Worm (Caenorhabditis elegans): Measurements from ENCODE around the gene plrg-1.

plrg-1 gene

DNA sequence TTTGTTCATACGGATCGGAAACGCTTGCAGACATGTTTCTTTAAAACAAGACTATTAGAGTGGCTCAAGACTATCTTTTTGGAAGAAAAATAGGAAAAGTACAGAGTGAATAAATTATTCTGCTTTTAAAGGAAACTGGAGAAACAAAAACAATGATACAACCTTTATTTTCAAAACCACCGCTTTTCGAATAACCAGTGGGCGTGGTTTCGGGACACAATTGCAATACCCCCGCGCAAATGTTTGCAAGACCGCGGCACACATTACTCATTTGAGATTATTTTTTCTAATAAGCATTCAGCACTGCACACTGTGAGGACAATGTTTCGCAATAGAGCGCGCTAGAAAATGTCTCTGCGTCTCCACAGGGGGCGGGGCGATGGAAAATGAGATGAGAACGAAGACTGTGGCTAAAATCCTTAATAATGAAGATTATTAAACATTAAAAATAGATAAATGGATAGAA lies at the start of gene plrg-1 (continued):
- TF ChIP-seq ceh-40 (GFP tag; IDR thresholded peaks at IDR 0.05): 0 out of 2 replicates have a peak, but pooled peaks have one; percentile 34
- TF ChIP-seq ZK185.1 (tag; optimal IDR thresholded peaks at IDR 0.05; ENCODE audit: poor library complexity, severe bottlenecking): peak; percentile 91
- peak; percentile 51 for TF ChIP-seq gei-17 (GFP tag; optimal IDR thresholded peaks at IDR 0.05)
- peak; percentile 31; the same call in 1 of the 2 replicates for TF ChIP-seq Y67H2A.10 (GFP tag; conservative IDR thresholded peaks at IDR 0.05)
- TF ChIP-seq snpc-3.4 (tag; optimal IDR thresholded peaks at IDR 0.05): peak; percentile 73
- no peak for TF ChIP-seq nfya-2 (GFP tag; IDR thresholded peaks at IDR 0.05)
- peak; percentile 94 for TF ChIP-seq ekl-4 (GFP tag; IDR thresholded peaks at IDR 0.05)
- TF ChIP-seq sptf-2 (GFP tag; optimal IDR thresholded peaks at IDR 0.05): no peak
- peak; percentile 82 for TF ChIP-seq ztf-28 (GFP tag; IDR thresholded peaks at IDR 0.05)
- 0 out of 2 replicates have a peak, but pooled peaks have one; percentile 66 for TF ChIP-seq F37B4.10 (GFP tag; IDR thresholded peaks at IDR 0.05)
- peak; percentile 96 for TF ChIP-seq C06A6.2 (GFP tag; conservative IDR thresholded peaks at IDR 0.05)
- peak; percentile 99 for TF ChIP-seq cebp-1 (GFP tag; IDR thresholded peaks at IDR 0.05)
- TF ChIP-seq cebp-1 (tag; optimal IDR thresholded peaks at IDR 0.05): peak; percentile 99
- TF ChIP-seq F57A8.1 (GFP tag; optimal IDR thresholded peaks at IDR 0.05): no peak
- peak; percentile 58 for TF ChIP-seq unc-130 (GFP tag; optimal IDR thresholded peaks at IDR 0.05)
- TF ChIP-seq tbp1 (GFP tag; optimal IDR thresholded peaks at IDR 0.05): peak; percentile 69
- peak; percentile 87 for TF ChIP-seq lin-54 (GFP tag; optimal IDR thresholded peaks at IDR 0.05)
- no peak for TF ChIP-seq F10E7.11 (tag; optimal IDR thresholded peaks at IDR 0.05)
- TF ChIP-seq atf-7 (tag; optimal IDR thresholded peaks at IDR 0.05): peak; percentile 58
- peak; percentile 79 for TF ChIP-seq lir-1 (GFP tag; conservative IDR thresholded peaks at IDR 0.05)
- peak; percentile 93 for TF ChIP-seq rcor-1 (GFP tag; IDR thresholded peaks at IDR 0.05)
- peak; percentile 43 for TF ChIP-seq die-1 (tag; optimal IDR thresholded peaks at IDR 0.05)
- peak; percentile 59 for TF ChIP-seq efl-1 (GFP tag; optimal IDR thresholded peaks at IDR 0.05)
- no peak for TF ChIP-seq ama-1 (optimal IDR thresholded peaks at IDR 0.05)
- TF ChIP-seq ama-1 (GFP tag; optimal IDR thresholded peaks at IDR 0.05): no peak
- TF ChIP-seq mel-28 (tag; optimal IDR thresholded peaks at IDR 0.05; ENCODE audit: borderline replicate concordance): peak; percentile 32
- no peak for TF ChIP-seq fkh-3 (tag; optimal IDR thresholded peaks at IDR 0.05)
- peak; percentile 66 for TF ChIP-seq ets-4 (GFP tag; optimal IDR thresholded peaks at IDR 0.05)
- peak; percentile 85 for TF ChIP-seq tlf-1 (GFP tag; optimal IDR thresholded peaks at IDR 0.05)
- peak; percentile 38 for TF ChIP-seq repo-1 (tag; optimal IDR thresholded peaks at IDR 0.05)
- peak; percentile 76 for TF ChIP-seq K11D2.4 (GFP tag; IDR thresholded peaks at IDR 0.05)
- TF ChIP-seq him-1 (tag; optimal IDR thresholded peaks at IDR 0.05): peak; percentile 47

DNA sequence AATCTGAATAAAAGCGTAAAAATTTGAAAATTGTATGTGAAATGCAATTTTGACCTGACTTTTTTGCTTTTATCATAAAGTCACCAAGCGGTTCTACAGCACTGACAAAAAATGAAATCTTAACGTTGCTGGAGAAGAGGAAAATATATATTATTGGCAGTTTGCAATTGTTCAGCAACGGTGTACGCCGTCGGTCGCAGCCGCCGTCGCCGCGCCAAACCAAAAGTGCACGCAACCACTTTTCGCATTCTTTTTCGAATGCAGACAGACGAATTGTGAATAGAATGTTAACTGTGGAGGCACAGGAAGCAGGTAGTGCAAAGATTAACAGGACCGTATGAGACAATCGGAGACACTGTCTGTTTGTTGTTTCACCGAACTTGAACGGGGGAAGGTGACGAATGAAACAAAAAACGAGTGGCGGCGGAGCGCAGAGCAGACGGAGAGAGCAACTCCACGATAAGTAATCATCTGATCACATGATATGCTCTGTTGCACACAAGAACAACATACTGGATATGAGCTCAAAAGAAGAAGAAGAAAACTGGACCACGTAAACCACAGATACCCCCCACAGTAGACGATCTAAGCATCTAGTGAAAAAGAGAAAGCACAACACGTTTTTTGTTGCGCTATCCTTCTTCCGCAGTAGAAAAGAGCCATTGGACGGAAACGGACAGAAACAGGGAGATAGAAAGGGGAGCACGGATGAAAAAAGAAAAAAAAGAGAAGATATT lies 49.4 kb upstream of the plrg-1 start:
- no peak for TF ChIP-seq F23B12.7 (tag; optimal IDR thresholded peaks at IDR 0.05; ENCODE audit: insufficient read depth)
- no peak for TF ChIP-seq C17E4.6 (GFP tag; IDR thresholded peaks at IDR 0.05)
- TF ChIP-seq ZK185.1 (tag; optimal IDR thresholded peaks at IDR 0.05; ENCODE audit: poor library complexity, severe bottlenecking): no peak
- no peak for TF ChIP-seq lag-1 (GFP tag; IDR thresholded peaks at IDR 0.05)
- TF ChIP-seq Y53G8AR.9 (GFP tag; conservative IDR thresholded peaks at IDR 0.05): no peak
- TF ChIP-seq let-607 (tag; optimal IDR thresholded peaks at IDR 0.05): no peak
- no peak for TF ChIP-seq snpc-3.4 (tag; optimal IDR thresholded peaks at IDR 0.05)
- TF ChIP-seq T07F8.4 (tag; optimal IDR thresholded peaks at IDR 0.05): peak; percentile 3
- TF ChIP-seq mes-4 (tag; optimal IDR thresholded peaks at IDR 0.05): no peak
- TF ChIP-seq dpl-1 (GFP tag; optimal IDR thresholded peaks at IDR 0.05): no peak
- TF ChIP-seq ceh-100 (GFP tag; IDR thresholded peaks at IDR 0.05): no peak
- TF ChIP-seq nhr-27 (tag; optimal IDR thresholded peaks at IDR 0.05): no peak
- no peak for TF ChIP-seq athp-1 (tag; optimal IDR thresholded peaks at IDR 0.05)
- TF ChIP-seq aptf-2 (GFP tag; conservative IDR thresholded peaks at IDR 0.05): no peak
- TF ChIP-seq lsy-27 (tag; optimal IDR thresholded peaks at IDR 0.05; ENCODE audit: borderline replicate concordance, insufficient read depth): no peak
- no peak for TF ChIP-seq lin-35 (GFP tag; optimal IDR thresholded peaks at IDR 0.05)
- TF ChIP-seq ceh-91 (GFP tag; IDR thresholded peaks at IDR 0.05): no peak
- TF ChIP-seq dpff-1 (tag; optimal IDR thresholded peaks at IDR 0.05): no peak
